Worm (Caenorhabditis elegans) whole organism, L4 larva: Measurements from ENCODE around the gene sul-1.

Experiments
- D1046.2 ChIP-seq: fragments of 200-800 bp; sonication (Bioruptor generic); IDR thresholded peaks from 2 replicates; pipeline ENCODE4 v1.3.6; 2022; ENCODE audit warnings: missing genetic modification characterization, missing compliant biosample characterization
- Y105C5A.15 ChIP-seq: fragments of 200-800 bp; sonication (Bioruptor generic); IDR thresholded peaks from 2 replicates; pipeline ENCODE4 v1.3.6; 2022; ENCODE audit warnings: missing genetic modification characterization, missing compliant biosample characterization
- aha-1 ChIP-seq: fragments of 150-350 bp; peaks from one replicate; lab custom pipeline; 2014; ENCODE audit warnings: missing biosample characterization, missing genetic modification characterization
- ama-1 ChIP-seq: fragments of 150-350 bp; optimal IDR thresholded peaks from 2 replicates; lab custom pipeline; 2014; ENCODE audit warnings: inconsistent platforms, mixed read lengths
- ceh-28 ChIP-seq: fragments of 150-350 bp; optimal IDR thresholded peaks from 2 replicates; lab custom pipeline; 2014; ENCODE audit warnings: missing biosample characterization, missing genetic modification reagents, missing genetic modification characterization
- ceh-32 ChIP-seq: sonication (generic microtip); optimal IDR thresholded peaks from 2 replicates; lab custom pipeline; 2016; ENCODE audit warnings: mild to moderate bottlenecking, missing genetic modification characterization, missing compliant biosample characterization; ENCODE audit not compliant: poor library complexity
- ceh-62 ChIP-seq: sonication (generic microtip); optimal IDR thresholded peaks from 2 replicates; lab custom pipeline; 2017; ENCODE audit warnings: missing biosample characterization, missing genetic modification characterization
- daf-19 ChIP-seq: fragments of 200-800 bp; sonication (Bioruptor generic); conservative IDR thresholded peaks from 2 replicates; pipeline ENCODE4 v1.3.6; 2022; ENCODE audit warnings: missing genetic modification characterization, missing compliant biosample characterization
- daf-8 ChIP-seq: fragments of 200-800 bp; sonication (Bioruptor generic); IDR thresholded peaks from 2 replicates; pipeline ENCODE4 v1.3.6; 2022; ENCODE audit warnings: missing genetic modification characterization, missing compliant biosample characterization
- dve-1 ChIP-seq: sonication (generic microtip); optimal IDR thresholded peaks from 2 replicates; lab custom pipeline; 2017; ENCODE audit warnings: antibody characterized with exemption, mild to moderate bottlenecking, missing genetic modification characterization, missing compliant biosample characterization; ENCODE audit not compliant: insufficient read depth
- egl-43 ChIP-seq: fragments of 200-800 bp; sonication (Bioruptor generic); IDR thresholded peaks from 2 replicates; pipeline ENCODE4 v1.3.6; 2022; ENCODE audit warnings: missing genetic modification reagents, missing genetic modification characterization, missing compliant biosample characterization
- gei-8 ChIP-seq: fragments of 200-800 bp; sonication (Bioruptor generic); optimal IDR thresholded peaks from 2 replicates; lab custom pipeline; 2018; ENCODE audit warnings: mild to moderate bottlenecking, missing genetic modification characterization, missing compliant biosample characterization
- lim-7 ChIP-seq: fragments of 200-800 bp; sonication (Bioruptor generic); IDR thresholded peaks from 2 replicates; pipeline ENCODE4 v1.3.6; 2022; ENCODE audit warnings: missing genetic modification characterization, missing compliant biosample characterization
- lin-1 ChIP-seq: fragments of 200-800 bp; sonication (Bioruptor generic); IDR thresholded peaks from 2 replicates; pipeline ENCODE4 v1.3.6; 2022; ENCODE audit warnings: missing genetic modification reagents, missing genetic modification characterization, missing compliant biosample characterization
- lin-15B ChIP-seq: fragments of 150-350 bp; sonication (generic microtip); optimal IDR thresholded peaks from 3 replicates; lab custom pipeline; 2014; ENCODE audit warnings: missing biosample characterization, missing genetic modification characterization
- lin-29 ChIP-seq: fragments of 200-800 bp; sonication (Bioruptor generic); IDR thresholded peaks from 2 replicates; pipeline ENCODE4 v1.3.6; 2022; ENCODE audit warnings: missing genetic modification reagents, missing genetic modification characterization, missing compliant biosample characterization
- lin-38 ChIP-seq: fragments of 200-800 bp; sonication (Bioruptor generic); IDR thresholded peaks from 2 replicates; pipeline ENCODE4 v1.3.6; 2022; ENCODE audit warnings: missing genetic modification reagents, missing genetic modification characterization, missing compliant biosample characterization
- lir-3 ChIP-seq: sonication (generic microtip); optimal IDR thresholded peaks from 2 replicates; lab custom pipeline; 2016; ENCODE audit warnings: mild to moderate bottlenecking, missing genetic modification characterization, missing compliant biosample characterization
- madf-5 ChIP-seq, 2 experiments: fragments of 200-800 bp; sonication (Bioruptor generic); IDR thresholded peaks; 2 replicates each; pipeline ENCODE4 v1.3.6; 2022; ENCODE audit warnings: missing compliant biosample characterization in 2 of 2, missing genetic modification characterization in 2 of 2
- mdt-29 ChIP-seq: fragments of 200-800 bp; sonication (Bioruptor generic); IDR thresholded peaks from 2 replicates; pipeline ENCODE4 v1.3.6; 2022; ENCODE audit warnings: missing genetic modification reagents, missing genetic modification characterization, missing compliant biosample characterization
- mep-1 ChIP-seq: fragments of 150-350 bp; sonication (generic microtip); optimal IDR thresholded peaks from 3 replicates; lab custom pipeline; 2014; ENCODE audit warnings: missing biosample characterization, missing genetic modification characterization
- nhr-11 ChIP-seq: fragments of 150-350 bp; optimal IDR thresholded peaks from 2 replicates; lab custom pipeline; 2014; ENCODE audit warnings: missing biosample characterization, missing genetic modification characterization
- nhr-28 ChIP-seq: fragments of 150-350 bp; optimal IDR thresholded peaks from 2 replicates; lab custom pipeline; 2014; ENCODE audit warnings: missing biosample characterization, missing genetic modification characterization
- nhr-48 ChIP-seq: sonication (generic microtip); optimal IDR thresholded peaks from 2 replicates; lab custom pipeline; 2016; ENCODE audit warnings: mild to moderate bottlenecking, missing genetic modification characterization, missing compliant biosample characterization
- nhr-76 ChIP-seq: fragments of 150-350 bp; optimal IDR thresholded peaks from 2 replicates; lab custom pipeline; 2014; ENCODE audit warnings: missing biosample characterization, missing genetic modification characterization
- nhr-77 ChIP-seq: fragments of 150-350 bp; optimal IDR thresholded peaks from 2 replicates; lab custom pipeline; 2014; ENCODE audit warnings: missing biosample characterization, missing genetic modification characterization
- pha-4 ChIP-seq, 2 experiments: fragments of 150-350 bp in 1 of 2; fragments of 200-800 bp in 1 of 2; sonication (Bioruptor generic) in 1 of 2; IDR thresholded peaks in 1 of 2; optimal IDR thresholded peaks in 1 of 2; 2 replicates each; pipeline versions ENCODE4 v1.3.6 to Lab custom; 2014 to 2022; ENCODE audit warnings: missing genetic modification characterization in 2 of 2, missing genetic modification reagents in 2 of 2, missing biosample characterization in 1 of 2, missing compliant biosample characterization in 1 of 2
- php-3 ChIP-seq: fragments of 200-800 bp; sonication (Bioruptor generic); IDR thresholded peaks from 2 replicates; pipeline ENCODE4 v1.3.6; 2022; ENCODE audit warnings: missing genetic modification reagents, missing genetic modification characterization, missing compliant biosample characterization
- rbr-2 ChIP-seq: sonication (generic microtip); optimal IDR thresholded peaks from 2 replicates; lab custom pipeline; 2016; ENCODE audit warnings: missing genotype, missing genetic modification characterization, missing compliant biosample characterization
- sdz-12 ChIP-seq: fragments of 200-800 bp; sonication (Bioruptor generic); optimal IDR thresholded peaks from 2 replicates; lab custom pipeline; 2018; ENCODE audit warnings: mild to moderate bottlenecking, missing genetic modification characterization, missing compliant biosample characterization
- set-16 ChIP-seq: fragments of 200-800 bp; sonication (Bioruptor generic); IDR thresholded peaks from 2 replicates; pipeline ENCODE4 v1.3.6; 2022; ENCODE audit warnings: missing genetic modification reagents, missing genetic modification characterization, missing compliant biosample characterization
- snpc-4 ChIP-seq: fragments of 150-350 bp; optimal IDR thresholded peaks from 2 replicates; lab custom pipeline; 2014; ENCODE audit warnings: missing biosample characterization, missing genetic modification characterization
- spr-1 ChIP-seq: sonication (generic microtip); optimal IDR thresholded peaks from 2 replicates; lab custom pipeline; 2016; ENCODE audit warnings: mild to moderate bottlenecking, missing genetic modification characterization, missing compliant biosample characterization
- unc-130 ChIP-seq: sonication (generic microtip); optimal IDR thresholded peaks from 2 replicates; lab custom pipeline; 2016; ENCODE audit warnings: missing genetic modification reagents, missing genetic modification characterization, missing compliant biosample characterization
- unc-39 ChIP-seq: sonication (generic microtip); optimal IDR thresholded peaks from 2 replicates; lab custom pipeline; 2017; ENCODE audit warnings: missing biosample characterization, missing genetic modification characterization
- unc-62 ChIP-seq, 3 experiments: fragments of 150-350 bp in 1 of 3; sonication (generic microtip); optimal IDR thresholded peaks in 2 of 3; peaks in 1 of 3; 1 replicate in 1 of 3; 2 replicates in 2 of 3; lab custom pipeline; 2014 to 2017; ENCODE audit warnings: missing biosample characterization in 3 of 3, missing genetic modification characterization in 3 of 3, missing genetic modification reagents in 3 of 3, missing genotype in 1 of 3

The sul-1 gene

ce11 chrX:3256784-3257493 lies 13.8 kb downstream of the sul-1 start, which contains the start of gene lbp-3 (continued):
- TF ChIP-seq nhr-11 (no peak), nhr-48 (tag; lab: Kevin White, UChicago) (peak; percentile 32), php-3 (GFP tag; lab: Robert Waterston, UW) (peak; percentile 52; the same call in 1 of the 2 replicates), unc-130 (GFP tag; lab: Kevin White, UChicago) (no peak), mep-1 (tag; lab: Kevin White, UChicago) (peak; percentile 24), egl-43 (GFP tag; lab: Robert Waterston, UW) (no peak), dve-1 (tag; lab: Kevin White, UChicago) (peak; percentile 83), snpc-4 (tag; lab: Kevin White, UChicago) (no peak), nhr-77 (peak; percentile 37)

- TF ChIP-seq daf-8 (GFP tag; lab: Robert Waterston, UW) (no peak), madf-5 (GFP tag; IDR thresholded peaks at IDR 0.05; lab: Robert Waterston, UW) (no peak), nhr-76 (tag; lab: Kevin White, UChicago) (no peak), ceh-32 (tag; lab: Kevin White, UChicago) (no peak), Y105C5A.15 (GFP tag; lab: Robert Waterston, UW) (no peak), unc-39 (tag; lab: Kevin White, UChicago) (no peak), rbr-2 (no peak), ceh-62 (tag; lab: Kevin White, UChicago) (no peak), lin-38 (GFP tag; lab: Robert Waterston, UW) (no peak), spr-1 (tag; lab: Kevin White, UChicago) (no peak), ama-1 (lab: Kevin White, UChicago) (no peak), ceh-28 (tag; lab: Kevin White, UChicago) (no peak), daf-19 (GFP tag; lab: Robert Waterston, UW) (no peak)
Observed at ce11 chrX:3252500-3252899, 18.2 kb downstream of the sul-1 start, which contains the start of gene tba-9. Gene tba-9 (plus strand): TSS chrX:3252800.

- TF ChIP-seq mdt-29 (GFP tag; lab: Robert Waterston, UW) = no peak
- no peak for TF ChIP-seq lin-29
- peak in 1 of 2 experiments; percentile 3 for TF ChIP-seq unc-62 (GFP tag; optimal IDR thresholded peaks at IDR 0.05 in 1 of 2; lab: Kevin White, UChicago)
- TF ChIP-seq unc-62 (tag; optimal IDR thresholded peaks at IDR 0.05; lab: Kevin White, UChicago) = no peak
- peak; percentile 40 for TF ChIP-seq nhr-28 (tag; lab: Kevin White, UChicago)
- TF ChIP-seq gei-8 = no peak
- TF ChIP-seq sdz-12 (GFP tag; lab: Kevin White, UChicago) = no peak
- TF ChIP-seq unc-130 (GFP tag; lab: Kevin White, UChicago) = no peak
- no peak for TF ChIP-seq lir-3 (tag; lab: Kevin White, UChicago)
- TF ChIP-seq pha-4 (GFP tag; IDR thresholded peaks at IDR 0.05; lab: Robert Waterston, UW) = no peak
- no peak for TF ChIP-seq pha-4 (tag; optimal IDR thresholded peaks at IDR 0.05; lab: Kevin White, UChicago)
- no peak for TF ChIP-seq lin-1 (GFP tag; lab: Robert Waterston, UW)
- TF ChIP-seq aha-1 (tag; lab: Kevin White, UChicago) = peak; percentile 34
Observed at ce11 chrX:3250481-3251091, 20.1 kb downstream of the sul-1 start, which contains the start of gene pqn-37. Gene pqn-37 (minus strand): TSS chrX:3250531.

ce11 chrX:3247768-3248167 lies 22.9 kb downstream of the sul-1 start:
- no peak for TF ChIP-seq unc-39 (tag; lab: Kevin White, UChicago)
- TF ChIP-seq ceh-28 (tag; lab: Kevin White, UChicago) = no peak
- TF ChIP-seq php-3 (GFP tag; lab: Robert Waterston, UW) = no peak
- TF ChIP-seq lim-7 = no peak
- TF ChIP-seq set-16 (GFP tag; lab: Robert Waterston, UW) = peak; percentile 65
- TF ChIP-seq unc-62 (GFP tag; optimal IDR thresholded peaks at IDR 0.05 in 1 of 2; lab: Kevin White, UChicago) = peak in 1 of 2 experiments; percentile 33
- no peak for TF ChIP-seq unc-62 (tag; optimal IDR thresholded peaks at IDR 0.05; lab: Kevin White, UChicago)
- TF ChIP-seq D1046.2 = 0 out of 2 replicates have a peak, but pooled peaks have one; percentile 60
- no peak for TF ChIP-seq lin-15B (tag; lab: Kevin White, UChicago)
- TF ChIP-seq, all 104 proteins: peak for 3
